Fruit fly (Drosophila melanogaster) whole organism, embryonic: ENCODE data around the gene CG18281.

Experiments used
- Abd-B ChIP-seq: fragments of 200-800 bp; sonication (Bioruptor generic); optimal IDR thresholded peaks from 2 replicates; lab custom pipeline; 2018; ENCODE audit warnings: missing biosample characterization, mild to moderate bottlenecking, missing genetic modification characterization, moderate library complexity
- CG1024 ChIP-seq: fragments of 200-800 bp; sonication (Bioruptor generic); IDR thresholded peaks from 2 replicates; pipeline ENCODE4 v1.3.6; 2022; ENCODE audit warnings: missing biosample characterization, missing genetic modification characterization
- CG10431 ChIP-seq: fragments of 200-800 bp; sonication (Bioruptor generic); optimal IDR thresholded peaks from 3 replicates; lab custom pipeline; 2018; ENCODE audit warnings: missing biosample characterization, mild to moderate bottlenecking, missing genetic modification characterization
- CG10654 ChIP-seq: fragments of 200-800 bp; sonication (Bioruptor generic); optimal IDR thresholded peaks from 2 replicates; lab custom pipeline; 2016; ENCODE audit warnings: missing biosample characterization, missing genetic modification characterization
- CG12769 ChIP-seq: fragments of 200-800 bp; sonication (Bioruptor generic); optimal IDR thresholded peaks from 2 replicates; lab custom pipeline; 2019; ENCODE audit warnings: missing biosample characterization, mild to moderate bottlenecking, missing genetic modification characterization, moderate library complexity
- CG13424 ChIP-seq: fragments of 200-800 bp; sonication (Bioruptor generic); optimal IDR thresholded peaks from 2 replicates; lab custom pipeline; 2019; ENCODE audit warnings: missing biosample characterization, mild to moderate bottlenecking, missing genetic modification characterization, moderate library complexity
- CG13775 ChIP-seq: fragments of 200-800 bp; sonication (Bioruptor generic); optimal IDR thresholded peaks from 3 replicates; lab custom pipeline; 2017; ENCODE audit warnings: missing biosample characterization, mild to moderate bottlenecking, missing genetic modification characterization
- CG2120 ChIP-seq: fragments of 200-800 bp; sonication (Bioruptor generic); optimal IDR thresholded peaks from 3 replicates; lab custom pipeline; 2016; ENCODE audit warnings: missing biosample characterization, missing genetic modification characterization
- CG2678 ChIP-seq: fragments of 200-800 bp; sonication (Bioruptor generic); optimal IDR thresholded peaks from 3 replicates; lab custom pipeline; 2019; ENCODE audit warnings: missing biosample characterization, mild to moderate bottlenecking, missing genetic modification characterization, moderate library complexity
- CG30403 ChIP-seq: fragments of 200-800 bp; sonication (Bioruptor generic); optimal IDR thresholded peaks from 3 replicates; lab custom pipeline; 2016; ENCODE audit warnings: missing biosample characterization, missing genetic modification characterization
- CG3163 ChIP-seq: fragments of 200-800 bp; sonication (Bioruptor generic); optimal IDR thresholded peaks from 3 replicates; lab custom pipeline; 2016; ENCODE audit warnings: missing biosample characterization, missing genetic modification characterization
- CG4730 ChIP-seq: fragments of 200-800 bp; sonication (Bioruptor generic); IDR thresholded peaks from 2 replicates; pipeline ENCODE4 v1.3.6; 2022; ENCODE audit warnings: missing biosample characterization, missing genetic modification characterization
- CG5245 ChIP-seq: fragments of 200-800 bp; sonication (Bioruptor generic); optimal IDR thresholded peaks from 3 replicates; lab custom pipeline; 2016; ENCODE audit warnings: missing biosample characterization, missing genetic modification characterization
- CG6813 ChIP-seq: fragments of 200-800 bp; sonication (Bioruptor generic); optimal IDR thresholded peaks from 2 replicates; lab custom pipeline; 2017; ENCODE audit warnings: missing biosample characterization, missing genetic modification characterization, mild to moderate bottlenecking, moderate library complexity, missing genetic modification reagents
- CG7372 ChIP-seq: fragments of 200-800 bp; sonication (Bioruptor generic); IDR thresholded peaks from 2 replicates; pipeline ENCODE4 v1.3.6; 2022; ENCODE audit warnings: missing biosample characterization, missing genetic modification characterization
- CG9437 ChIP-seq: fragments of 200-800 bp; sonication (Bioruptor generic); optimal IDR thresholded peaks from 2 replicates; lab custom pipeline; 2018; ENCODE audit warnings: missing biosample characterization, mild to moderate bottlenecking, missing genetic modification characterization
- CHES-1-like ChIP-seq: fragments of 200-800 bp; sonication (Bioruptor generic); optimal IDR thresholded peaks from 2 replicates; lab custom pipeline; 2016; ENCODE audit warnings: missing biosample characterization, missing genetic modification characterization
- Dref ChIP-seq: fragments of 200-800 bp; sonication (Bioruptor generic); IDR thresholded peaks from 2 replicates; pipeline ENCODE4 v1.3.6; 2022; ENCODE audit warnings: missing biosample characterization, missing genetic modification characterization
- ERR ChIP-seq: fragments of 200-800 bp; sonication (Bioruptor generic); optimal IDR thresholded peaks from 2 replicates; lab custom pipeline; 2016; ENCODE audit warnings: missing biosample characterization, missing genetic modification characterization
- HHEX ChIP-seq: fragments of 200-800 bp; sonication (Bioruptor generic); optimal IDR thresholded peaks from 3 replicates; lab custom pipeline; 2017; ENCODE audit warnings: missing biosample characterization, mild to moderate bottlenecking, missing genetic modification characterization, missing genetic modification reagents
- Hr78 ChIP-seq, 2 experiments: fragments of 200-800 bp in 1 of 2; fragments of >200 bp in 1 of 2; sonication (Bioruptor generic) in 1 of 2; optimal IDR thresholded peaks; 2 replicates each; lab custom pipeline; 2017 to 2019; ENCODE audit warnings: missing biosample characterization in 2 of 2, missing genetic modification characterization in 2 of 2, mild to moderate bottlenecking in 1 of 2, moderate library complexity in 1 of 2
- Med ChIP-seq: fragments of 200-800 bp; sonication (Bioruptor generic); peaks from one replicate; lab custom pipeline; 2016; ENCODE audit warnings: missing biosample characterization, missing genetic modification characterization, mild to moderate bottlenecking, inconsistent platforms, moderate library complexity
- ara ChIP-seq: fragments of 200-800 bp; sonication (Bioruptor generic); IDR thresholded peaks from 2 replicates; pipeline ENCODE4 v1.3.6; 2022; ENCODE audit warnings: missing biosample characterization, missing genetic modification characterization
- caup ChIP-seq: fragments of 200-800 bp; sonication (Bioruptor generic); optimal IDR thresholded peaks from 3 replicates; lab custom pipeline; 2017; ENCODE audit warnings: missing biosample characterization, mild to moderate bottlenecking, missing genetic modification characterization, moderate library complexity; ENCODE audit not compliant: severe bottlenecking
- chinmo ChIP-seq: fragments of 200-800 bp; sonication (Bioruptor generic); IDR thresholded peaks from 4 replicates; pipeline ENCODE4 v1.3.6; 2022; ENCODE audit warnings: missing biosample characterization, missing genetic modification characterization; ENCODE audit not compliant: partially characterized antibody
- dpn ChIP-seq, 2 experiments: fragments of 200-800 bp; sonication (Bioruptor generic); optimal IDR thresholded peaks; 3 replicates each; lab custom pipeline; 2016; ENCODE audit warnings: missing biosample characterization in 2 of 2, missing genetic modification characterization in 2 of 2
- emc ChIP-seq: fragments of 200-800 bp; sonication (Bioruptor generic); optimal IDR thresholded peaks from 2 replicates; lab custom pipeline; 2016; ENCODE audit warnings: missing biosample characterization, missing genetic modification characterization
- ewg ChIP-seq: fragments of 200-800 bp; sonication (Bioruptor generic); optimal IDR thresholded peaks from 3 replicates; lab custom pipeline; 2017; ENCODE audit warnings: mild to moderate bottlenecking, missing biosample characterization, missing genetic modification reagents, missing genetic modification characterization
- eyg ChIP-seq: fragments of 200-800 bp; sonication (Bioruptor generic); optimal IDR thresholded peaks from 3 replicates; lab custom pipeline; 2016; ENCODE audit warnings: missing biosample characterization, missing genetic modification characterization
- fd3F ChIP-seq: fragments of 200-800 bp; sonication (Bioruptor generic); optimal IDR thresholded peaks from 2 replicates; lab custom pipeline; 2018; ENCODE audit warnings: missing biosample characterization, mild to moderate bottlenecking, missing genetic modification characterization, moderate library complexity
- fru ChIP-seq: fragments of >200 bp; optimal IDR thresholded peaks from 2 replicates; lab custom pipeline; 2017
- grau ChIP-seq: fragments of 200-800 bp; optimal IDR thresholded peaks from 3 replicates; lab custom pipeline; 2019; ENCODE audit warnings: missing biosample characterization, mild to moderate bottlenecking, missing genetic modification characterization, moderate library complexity
- ind ChIP-seq: fragments of 200-800 bp; sonication (Bioruptor generic); optimal IDR thresholded peaks from 3 replicates; lab custom pipeline; 2016; ENCODE audit warnings: missing biosample characterization, missing genetic modification characterization
- ken ChIP-seq: fragments of 200-800 bp; sonication (Bioruptor generic); IDR thresholded peaks from 3 replicates; pipeline ENCODE4 v1.3.6; 2022; ENCODE audit warnings: missing biosample characterization, missing genetic modification characterization
- lbe ChIP-seq: fragments of 200-800 bp; sonication (Bioruptor generic); optimal IDR thresholded peaks from 2 replicates; lab custom pipeline; 2016; ENCODE audit warnings: missing biosample characterization, mild to moderate bottlenecking, missing genetic modification characterization
- luna ChIP-seq: fragments of 200-800 bp; sonication (Bioruptor generic); optimal IDR thresholded peaks from 2 replicates; lab custom pipeline; 2016; ENCODE audit warnings: missing biosample characterization, missing genetic modification characterization
- nom ChIP-seq: fragments of 200-800 bp; sonication (Bioruptor generic); optimal IDR thresholded peaks from 2 replicates; lab custom pipeline; 2017; ENCODE audit warnings: missing biosample characterization, missing genetic modification characterization, mild to moderate bottlenecking, moderate library complexity, missing genetic modification reagents
- peb ChIP-seq: fragments of 200-800 bp; sonication (Bioruptor generic); IDR thresholded peaks from 2 replicates; pipeline ENCODE4 v1.3.6; 2022; ENCODE audit warnings: missing biosample characterization, missing genetic modification characterization
- pros ChIP-seq: fragments of 200-800 bp; sonication (Bioruptor generic); optimal IDR thresholded peaks from 3 replicates; lab custom pipeline; 2019; ENCODE audit warnings: missing biosample characterization, mild to moderate bottlenecking, missing genetic modification characterization, moderate library complexity
- pum ChIP-seq: fragments of 200-800 bp; sonication (Bioruptor generic); optimal IDR thresholded peaks from 2 replicates; lab custom pipeline; 2016; ENCODE audit warnings: missing biosample characterization, missing genetic modification characterization
- ranshi ChIP-seq: fragments of 200-800 bp; sonication (Bioruptor generic); IDR thresholded peaks from 2 replicates; pipeline ENCODE4 v1.3.6; 2022; ENCODE audit warnings: missing biosample characterization, missing genetic modification characterization
- rib ChIP-seq: fragments of 200-800 bp; sonication (Bioruptor generic); IDR thresholded peaks from 2 replicates; pipeline ENCODE4 v1.3.6; 2022; ENCODE audit warnings: missing biosample characterization, missing genetic modification characterization
- ro ChIP-seq: fragments of 200-800 bp; sonication (Bioruptor generic); IDR thresholded peaks from 2 replicates; pipeline ENCODE4 v1.3.6; 2022; ENCODE audit warnings: missing biosample characterization, missing genetic modification characterization
- sima ChIP-seq: fragments of 200-800 bp; sonication (Bioruptor generic); optimal IDR thresholded peaks from 2 replicates; lab custom pipeline; 2016; ENCODE audit warnings: missing biosample characterization, missing genetic modification characterization
- sna ChIP-seq: fragments of 200-800 bp; sonication (Bioruptor generic); IDR thresholded peaks from 2 replicates; pipeline ENCODE4 v1.3.6; 2022; ENCODE audit warnings: missing biosample characterization, missing genetic modification characterization; ENCODE audit not compliant: partially characterized antibody
- tin ChIP-seq: fragments of 200-800 bp; sonication (Bioruptor generic); optimal IDR thresholded peaks from 3 replicates; lab custom pipeline; 2016; ENCODE audit warnings: missing biosample characterization, missing genetic modification characterization
- tx ChIP-seq: fragments of 200-800 bp; sonication (Bioruptor generic); optimal IDR thresholded peaks from 2 replicates; lab custom pipeline; 2016; ENCODE audit warnings: missing biosample characterization, missing genetic modification characterization
- vvl ChIP-seq: fragments of 200-800 bp; sonication (Bioruptor generic); IDR thresholded peaks from 2 replicates; pipeline ENCODE4 v1.3.6; 2022; ENCODE audit warnings: missing biosample characterization, missing genetic modification characterization
- zfh2 ChIP-seq: fragments of 200-800 bp; sonication (Bioruptor generic); optimal IDR thresholded peaks from 2 replicates; lab custom pipeline; 2016; ENCODE audit warnings: missing biosample characterization, missing genetic modification characterization

CG18281 gene

dm6 chr3L:20493417-20494261 lies 6.0 kb upstream of the CG18281 start (continued):
- peak; percentile 39 for TF ChIP-seq zfh2 (GFP tag; lab: Kevin White, UChicago)
- no peak for TF ChIP-seq Dref (GFP tag; lab: Robert Waterston, UW)
- peak; percentile 57 for TF ChIP-seq CG6813 (GFP tag; lab: Kevin White, UChicago)
- TF ChIP-seq CHES-1-like (GFP tag; lab: Kevin White, UChicago), result peak; percentile 40
- TF ChIP-seq ind (GFP tag; lab: Kevin White, UChicago), result peak; percentile 67
- TF ChIP-seq sna (GFP tag; lab: Robert Waterston, UW), result no peak
- no peak for TF ChIP-seq CG1024 (GFP tag; lab: Robert Waterston, UW)
- TF ChIP-seq grau, result peak; percentile 83
- no peak for TF ChIP-seq ERR (GFP tag; lab: Kevin White, UChicago)
- TF ChIP-seq CG30403 (GFP tag; lab: Kevin White, UChicago), result peak; percentile 84
- peak; percentile 86 for TF ChIP-seq CG2120
- peak; percentile 77; the same call in 1 of the 2 replicates for TF ChIP-seq CG4730 (GFP tag; lab: Robert Waterston, UW)
- TF ChIP-seq emc, result peak; percentile 7
- TF ChIP-seq ewg (GFP tag; lab: Kevin White, UChicago), result peak; percentile 15
- TF ChIP-seq sima, result no peak
- peak; percentile 50; the same call in 1 of the 2 replicates for TF ChIP-seq ara (GFP tag; lab: Robert Waterston, UW)
- TF ChIP-seq eyg (GFP tag; lab: Kevin White, UChicago), result peak; percentile 39
- TF ChIP-seq luna (GFP tag; lab: Kevin White, UChicago), result peak; percentile 14
- peak; percentile 90 for TF ChIP-seq vvl
- 0 out of 4 replicates have a peak, but pooled peaks have one; percentile 30 for TF ChIP-seq chinmo
- peak; percentile 50 for TF ChIP-seq CG3163 (GFP tag; lab: Kevin White, UChicago)
- TF ChIP-seq caup, result peak; percentile 57
- peak; percentile 86 for TF ChIP-seq Med
- TF ChIP-seq CG7372 (GFP tag; lab: Robert Waterston, UW), result peak; percentile 55
- no peak for TF ChIP-seq CG13775 (GFP tag; lab: Kevin White, UChicago)
- TF ChIP-seq CG9437 (GFP tag; lab: Kevin White, UChicago), result peak; percentile 51
- peak; percentile 48; the same call in 1 of the 2 replicates for TF ChIP-seq peb (GFP tag; lab: Robert Waterston, UW)
- TF ChIP-seq ranshi (GFP tag; lab: Robert Waterston, UW), result peak; percentile 48; the same call in 1 of the 2 replicates
- peak; percentile 50 for TF ChIP-seq tin (GFP tag; lab: Kevin White, UChicago)
- TF ChIP-seq rib (GFP tag; lab: Robert Waterston, UW), result peak; percentile 63; the same call in 1 of the 2 replicates
- peak; percentile 45 for TF ChIP-seq CG10654 (GFP tag; lab: Kevin White, UChicago)
- TF ChIP-seq HHEX (GFP tag; lab: Kevin White, UChicago), result peak; percentile 72
- no peak for TF ChIP-seq pros (GFP tag; lab: Kevin White, UChicago)
- peak; percentile 18 for TF ChIP-seq CG5245 (GFP tag; lab: Kevin White, UChicago)
- TF ChIP-seq CG13424 (tag; lab: Kevin White, UChicago), result peak; percentile 73
- TF ChIP-seq fd3F (GFP tag; lab: Kevin White, UChicago), result peak; percentile 50
- TF ChIP-seq fru (lab: Kevin White, UChicago), result no peak
- peak; percentile 46 for TF ChIP-seq Abd-B (GFP tag; lab: Kevin White, UChicago)
- peak; percentile 70 for TF ChIP-seq nom
- TF ChIP-seq Hr78 (GFP tag; optimal IDR thresholded peaks at IDR 0.05; lab: Kevin White, UChicago), result peak in 1 of 2 experiments; percentile 44
- peak; percentile 88 for TF ChIP-seq lbe (GFP tag; lab: Kevin White, UChicago)
- TF ChIP-seq dpn (GFP tag; optimal IDR thresholded peaks at IDR 0.05; lab: Kevin White, UChicago), result peak; percentile 2 to 58
- peak; percentile 85 for TF ChIP-seq CG2678
- no peak for TF ChIP-seq tx (GFP tag; lab: Kevin White, UChicago)
- TF ChIP-seq CG10431 (GFP tag; lab: Kevin White, UChicago), result peak; percentile 37
- peak; percentile 29 for TF ChIP-seq CG12769 (tag; lab: Kevin White, UChicago)
- no peak for TF ChIP-seq ro (GFP tag; lab: Robert Waterston, UW)
- TF ChIP-seq pum (GFP tag; lab: Kevin White, UChicago), result no peak
- peak; percentile 38; the same call in 1 of the 3 replicates for TF ChIP-seq ken (GFP tag; lab: Robert Waterston, UW)
